Worm (Caenorhabditis elegans) whole organism, midembryonic: ENCODE results near the gene ZK856.18.

Source experiments
- T22C8.4 ChIP-seq: fragments of 200-800 bp; sonication (Bioruptor generic); IDR thresholded peaks from 2 replicates; pipeline ENCODE4 v1.3.6; 2022; ENCODE audit warnings: missing genetic modification characterization, missing compliant biosample characterization
- cog-1 ChIP-seq: sonication (generic microtip); optimal IDR thresholded peaks from 2 replicates; lab custom pipeline; 2016; ENCODE audit warnings: missing genetic modification characterization, missing compliant biosample characterization
- flt-1 ChIP-seq: fragments of 200-800 bp; sonication (Bioruptor generic); IDR thresholded peaks from 2 replicates; pipeline ENCODE4 v1.3.6; 2022; ENCODE audit warnings: missing genetic modification characterization, missing compliant biosample characterization
- klf-2 ChIP-seq: fragments of 200-800 bp; sonication (Bioruptor generic); conservative IDR thresholded peaks from 2 replicates; pipeline ENCODE4 v1.3.6; 2022; ENCODE audit warnings: missing genetic modification reagents, missing genetic modification characterization, missing compliant biosample characterization
- med-1 ChIP-seq: sonication (generic microtip); optimal IDR thresholded peaks from 2 replicates; lab custom pipeline; 2017; ENCODE audit warnings: missing genetic modification characterization, mild to moderate bottlenecking, missing compliant biosample characterization, antibody characterized with exemption, missing genetic modification reagents; ENCODE audit not compliant: insufficient read depth
- ref-1 ChIP-seq: fragments of 200-800 bp; sonication (Bioruptor generic); conservative IDR thresholded peaks from 2 replicates; pipeline ENCODE4 v1.3.6; 2022; ENCODE audit warnings: missing genetic modification reagents, missing genetic modification characterization, missing compliant biosample characterization
- tab-1 ChIP-seq: fragments of 200-800 bp; sonication (Bioruptor generic); IDR thresholded peaks from 2 replicates; pipeline ENCODE4 v1.3.6; 2022; ENCODE audit warnings: missing genetic modification characterization, missing compliant biosample characterization
- ztf-23 ChIP-seq: fragments of 200-800 bp; sonication (Bioruptor generic); IDR thresholded peaks from 2 replicates; pipeline ENCODE4 v1.3.6; 2022; ENCODE audit warnings: missing genetic modification reagents, missing genetic modification characterization, missing compliant biosample characterization
- ztf-29 ChIP-seq: fragments of 200-800 bp; sonication (Bioruptor generic); IDR thresholded peaks from 2 replicates; pipeline ENCODE4 v1.3.6; 2022; ENCODE audit warnings: missing genetic modification reagents, missing genetic modification characterization, missing compliant biosample characterization

ZK856.18 gene

ce11 chrV:10149728-10150127, 36.1 kb downstream of the ZK856.18 start, which contains the start of gene srsx-27:
Gene srsx-27, plus strand, starts transcription at chrV:10150028.
- no peak for TF ChIP-seq klf-2 (GFP tag; lab: Robert Waterston, UW)
- TF ChIP-seq T22C8.4 (GFP tag; lab: Robert Waterston, UW), result no peak
- no peak for TF ChIP-seq ztf-23 (GFP tag; lab: Robert Waterston, UW)
- no peak for TF ChIP-seq cog-1 (tag; lab: Kevin White, UChicago)

- TF ChIP-seq klf-2 (GFP tag; lab: Robert Waterston, UW) (no peak), ztf-23 (GFP tag; lab: Robert Waterston, UW) (no peak), ztf-29 (GFP tag; lab: Robert Waterston, UW) (no peak), med-1 (no peak), cog-1 (tag; lab: Kevin White, UChicago) (no peak), ref-1 (GFP tag; lab: Robert Waterston, UW) (no peak), tab-1 (GFP tag; lab: Robert Waterston, UW) (no peak), flt-1 (GFP tag; lab: Robert Waterston, UW) (no peak), T22C8.4 (GFP tag; lab: Robert Waterston, UW) (no peak)
Observed at ce11 chrV:10148352-10148751, 37.5 kb downstream of the ZK856.18 start, which contains the start of gene srsx-26. Gene srsx-26, plus strand, starts transcription at chrV:10148652.

- TF ChIP-seq ztf-29 (GFP tag; lab: Robert Waterston, UW), result no peak
- TF ChIP-seq flt-1 (GFP tag; lab: Robert Waterston, UW), result no peak
- no peak for TF ChIP-seq T22C8.4 (GFP tag; lab: Robert Waterston, UW)
- TF ChIP-seq med-1, result no peak
- no peak for TF ChIP-seq klf-2 (GFP tag; lab: Robert Waterston, UW)
- TF ChIP-seq tab-1 (GFP tag; lab: Robert Waterston, UW), result no peak
- TF ChIP-seq ztf-23 (GFP tag; lab: Robert Waterston, UW), result no peak
- no peak for TF ChIP-seq ref-1 (GFP tag; lab: Robert Waterston, UW)
- TF ChIP-seq cog-1 (tag; lab: Kevin White, UChicago), result no peak
Observed at ce11 chrV:10146787-10147186, 39.0 kb downstream of the ZK856.18 start.

- TF ChIP-seq ztf-29 (GFP tag; lab: Robert Waterston, UW) (no peak), tab-1 (GFP tag; lab: Robert Waterston, UW) (no peak), T22C8.4 (GFP tag; lab: Robert Waterston, UW) (no peak), flt-1 (GFP tag; lab: Robert Waterston, UW) (no peak), cog-1 (tag; lab: Kevin White, UChicago) (no peak), klf-2 (GFP tag; lab: Robert Waterston, UW) (no peak), med-1 (no peak)
Observed at ce11 chrV:10145653-10146052, 40.2 kb downstream of the ZK856.18 start, which contains the start of gene C51E3.9. Gene C51E3.9, plus strand, starts transcription at chrV:10145953.
